Worm (Caenorhabditis elegans) whole organism, L4 larva: ENCODE measurements around the gene srd-47.

Experiments
- ama-1 ChIP-seq: fragments of 150-350 bp; optimal IDR thresholded peaks from 2 replicates; lab custom pipeline; 2014; ENCODE audit warnings: inconsistent platforms, mixed read lengths
- ceh-44 ChIP-seq: fragments of 200-800 bp; sonication (Bioruptor generic); IDR thresholded peaks from 2 replicates; pipeline ENCODE4 v1.3.6; 2022; ENCODE audit warnings: missing genetic modification reagents, missing genetic modification characterization, missing compliant biosample characterization
- lin-15B ChIP-seq: fragments of 150-350 bp; sonication (generic microtip); optimal IDR thresholded peaks from 3 replicates; lab custom pipeline; 2014; ENCODE audit warnings: missing biosample characterization, missing genetic modification characterization
- lin-39 ChIP-seq: fragments of 150-350 bp; optimal IDR thresholded peaks from 2 replicates; lab custom pipeline; 2014; ENCODE audit warnings: missing biosample characterization, missing genetic modification reagents, missing genetic modification characterization
- nhr-28 ChIP-seq: fragments of 150-350 bp; optimal IDR thresholded peaks from 2 replicates; lab custom pipeline; 2014; ENCODE audit warnings: missing biosample characterization, missing genetic modification characterization
- nhr-6 ChIP-seq: fragments of 150-350 bp; optimal IDR thresholded peaks from 2 replicates; lab custom pipeline; 2014; ENCODE audit warnings: missing biosample characterization, missing genetic modification characterization
- skn-1 ChIP-seq: fragments of 150-350 bp; optimal IDR thresholded peaks from 2 replicates; lab custom pipeline; 2014; ENCODE audit warnings: missing biosample characterization, missing genetic modification characterization
- snpc-4 ChIP-seq: fragments of 150-350 bp; optimal IDR thresholded peaks from 2 replicates; lab custom pipeline; 2014; ENCODE audit warnings: missing biosample characterization, missing genetic modification characterization
- unc-62 ChIP-seq, 3 experiments: fragments of 150-350 bp in 1 of 3; sonication (generic microtip); optimal IDR thresholded peaks in 2 of 3; peaks in 1 of 3; 1 replicate in 1 of 3; 2 replicates in 2 of 3; lab custom pipeline; 2014 to 2017; ENCODE audit warnings: missing biosample characterization in 3 of 3, missing genetic modification characterization in 3 of 3, missing genetic modification reagents in 3 of 3, missing genotype in 1 of 3

DNA sequence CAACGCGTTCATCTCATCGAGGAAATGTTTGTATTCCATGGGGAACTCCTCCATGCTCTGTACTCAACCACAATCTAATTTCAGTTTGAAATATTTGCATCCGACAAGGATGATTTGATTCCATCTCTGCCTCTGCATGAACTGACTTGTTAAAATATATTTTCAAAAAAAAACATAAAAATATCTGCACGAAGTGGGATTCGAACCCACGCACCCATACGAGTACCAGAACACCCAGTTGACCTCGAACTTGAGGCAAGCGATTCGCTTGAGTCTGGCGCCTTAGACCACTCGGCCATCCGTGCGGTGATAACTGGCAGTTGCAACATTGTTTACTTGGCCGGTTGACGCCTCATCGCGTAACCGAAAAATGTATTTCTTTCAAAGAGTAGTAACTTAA lies 14.4 kb downstream of the srd-47 start:
- TF ChIP-seq ceh-44 (GFP tag; lab: Robert Waterston, UW) = peak; percentile 81
- TF ChIP-seq snpc-4 = no peak
- TF ChIP-seq skn-1 (tag; lab: Kevin White, UChicago) = no peak
- no peak for TF ChIP-seq lin-15B (tag; lab: Kevin White, UChicago)
- TF ChIP-seq nhr-6 (tag; lab: Kevin White, UChicago) = peak; percentile 32
- TF ChIP-seq nhr-28 (tag; lab: Kevin White, UChicago) = peak; percentile 56
- no peak for TF ChIP-seq unc-62 (GFP tag; optimal IDR thresholded peaks at IDR 0.05 in 1 of 2; lab: Kevin White, UChicago)
- no peak for TF ChIP-seq unc-62 (tag; optimal IDR thresholded peaks at IDR 0.05; lab: Kevin White, UChicago)
- TF ChIP-seq lin-39 (tag; lab: Kevin White, UChicago) = no peak
- TF ChIP-seq ama-1 (lab: Kevin White, UChicago) = no peak
